Fruit fly (Drosophila melanogaster): ENCODE measurements around the gene Sras.

The Sras gene

DNA sequence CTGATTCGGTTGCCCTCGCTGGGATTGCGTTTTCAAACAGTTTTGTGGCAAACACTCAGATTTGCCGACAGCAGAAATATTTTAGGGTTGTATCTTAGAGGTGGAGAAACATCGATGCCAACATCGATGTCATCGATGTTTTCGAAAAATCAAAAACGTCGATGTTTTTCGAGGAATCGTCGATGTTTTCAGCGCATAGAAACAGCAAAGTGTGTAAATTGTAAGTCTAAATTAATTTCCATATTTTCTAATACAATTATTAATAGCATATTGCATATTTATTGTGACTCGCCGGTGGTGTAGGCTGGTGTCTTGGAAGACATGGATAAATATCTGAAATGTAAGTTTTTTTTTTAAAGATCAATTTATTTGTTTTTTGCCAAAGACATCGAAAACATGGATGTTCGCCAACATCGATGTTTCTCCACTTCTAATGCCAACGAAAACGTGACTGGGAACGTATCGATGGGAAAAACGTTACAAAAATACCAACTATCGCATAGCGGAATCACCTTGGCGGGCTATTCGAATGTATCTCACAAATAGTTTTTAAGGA, 40.4 kb downstream of the Sras start, which contains the start of gene TM9SF3 (continued):
- TF ChIP-seq inv (GFP tag; IDR thresholded peaks at IDR 0.05; ENCODE audit: partially characterized antibody) (peak; percentile 83), pan (optimal IDR thresholded peaks at IDR 0.05) (no peak), pan (GFP tag; optimal IDR thresholded peaks at IDR 0.05 in 1 of 2, IDR thresholded peaks at IDR 0.05 in 1 of 2) (no peak), zfh2 (GFP tag; optimal IDR thresholded peaks at IDR 0.05) (peak; percentile 22), CG30403 (GFP tag; optimal IDR thresholded peaks at IDR 0.05) (peak; percentile 46), Lhr (GFP tag; optimal IDR thresholded peaks at IDR 0.05) (peak; percentile 28), CG12391 (tag; optimal IDR thresholded peaks at IDR 0.05) (peak; percentile 48), CG8924 (tag; optimal IDR thresholded peaks at IDR 0.05) (no peak), CG13775 (GFP tag; optimal IDR thresholded peaks at IDR 0.05) (peak; percentile 38), tna (GFP tag; IDR thresholded peaks at IDR 0.05; ENCODE audit: partially characterized antibody) (peak; percentile 62), Pdp1 (GFP tag; optimal IDR thresholded peaks at IDR 0.05) (peak; percentile 1 to 23), pho (GFP tag; optimal IDR thresholded peaks at IDR 0.05) (peak; percentile 57), CG11695 (GFP tag; IDR thresholded peaks at IDR 0.05) (no peak), nmo (GFP tag; optimal IDR thresholded peaks at IDR 0.05) (peak; percentile 60), CG17802 (tag; optimal IDR thresholded peaks at IDR 0.05) (no peak), CG7963 (GFP tag; IDR thresholded peaks at IDR 0.05; ENCODE audit: partially characterized antibody) (peak; percentile 88), CG7271 (tag; optimal IDR thresholded peaks at IDR 0.05) (no peak), NfI (GFP tag; optimal IDR thresholded peaks at IDR 0.05) (no peak), Mrtf (GFP tag; IDR thresholded peaks at IDR 0.05) (no peak), CG6175 (GFP tag; IDR thresholded peaks at IDR 0.05) (no peak), CG5245 (GFP tag; optimal IDR thresholded peaks at IDR 0.05) (no peak), CG7556 (GFP tag; optimal IDR thresholded peaks at IDR 0.05) (no peak), tin (GFP tag; optimal IDR thresholded peaks at IDR 0.05) (peak; percentile 19), HmgD (GFP tag; optimal IDR thresholded peaks at IDR 0.05) (no peak), dpn (GFP tag; optimal IDR thresholded peaks at IDR 0.05) (peak; percentile 5 to 14), Dip2 (GFP tag; IDR thresholded peaks at IDR 0.05) (no peak), CG4854 (GFP tag; optimal IDR thresholded peaks at IDR 0.05) (no peak), Sry-δ (GFP tag; optimal IDR thresholded peaks at IDR 0.05) (peak; percentile 86), CG33213 (GFP tag; optimal IDR thresholded peaks at IDR 0.05) (peak; percentile 33), CG18619 (GFP tag; optimal IDR thresholded peaks at IDR 0.05) (peak; percentile 21), CG14860 (GFP tag; IDR thresholded peaks at IDR 0.05; ENCODE audit: partially characterized antibody) (peak; percentile 85; the same call in 2 of the 3 replicates), slbo (GFP tag; IDR thresholded peaks at IDR 0.05) (peak; percentile 46; the same call in 1 of the 2 replicates), CG15696 (tag; optimal IDR thresholded peaks at IDR 0.05) (peak; percentile 23), Hr78 (GFP tag; optimal IDR thresholded peaks at IDR 0.05) (no peak), lov (optimal IDR thresholded peaks at IDR 0.05) (no peak), lov (GFP tag; IDR thresholded peaks at IDR 0.05) (no peak), bowl (GFP tag; IDR thresholded peaks at IDR 0.05) (no peak), CG12219 (GFP tag; optimal IDR thresholded peaks at IDR 0.05) (no peak), amos (GFP tag; IDR thresholded peaks at IDR 0.05; ENCODE audit: partially characterized antibody) (peak; percentile 82), Dfd (GFP tag; optimal IDR thresholded peaks at IDR 0.05) (no peak), chm (GFP tag; IDR thresholded peaks at IDR 0.05) (no peak), CG10979 (tag; optimal IDR thresholded peaks at IDR 0.05) (no peak), GATAe (GFP tag; conservative IDR thresholded peaks at IDR 0.05) (no peak), CG6791 (GFP tag; IDR thresholded peaks at IDR 0.05; ENCODE audit: partially characterized antibody) (peak; percentile 88), stwl (tag; optimal IDR thresholded peaks at IDR 0.05) (peak; percentile 39), trh (GFP tag; optimal IDR thresholded peaks at IDR 0.05) (no peak), sd (tag; optimal IDR thresholded peaks at IDR 0.05) (peak; percentile 49), CG14667 (GFP tag; IDR thresholded peaks at IDR 0.05) (no peak), CG2129 (GFP tag; IDR thresholded peaks at IDR 0.05; ENCODE audit: partially characterized antibody) (peak; percentile 88), CG12155 (GFP tag; optimal IDR thresholded peaks at IDR 0.05) (peak; percentile 34)
